Worm (Caenorhabditis elegans): ENCODE results near the gene cah-4.

DNA sequence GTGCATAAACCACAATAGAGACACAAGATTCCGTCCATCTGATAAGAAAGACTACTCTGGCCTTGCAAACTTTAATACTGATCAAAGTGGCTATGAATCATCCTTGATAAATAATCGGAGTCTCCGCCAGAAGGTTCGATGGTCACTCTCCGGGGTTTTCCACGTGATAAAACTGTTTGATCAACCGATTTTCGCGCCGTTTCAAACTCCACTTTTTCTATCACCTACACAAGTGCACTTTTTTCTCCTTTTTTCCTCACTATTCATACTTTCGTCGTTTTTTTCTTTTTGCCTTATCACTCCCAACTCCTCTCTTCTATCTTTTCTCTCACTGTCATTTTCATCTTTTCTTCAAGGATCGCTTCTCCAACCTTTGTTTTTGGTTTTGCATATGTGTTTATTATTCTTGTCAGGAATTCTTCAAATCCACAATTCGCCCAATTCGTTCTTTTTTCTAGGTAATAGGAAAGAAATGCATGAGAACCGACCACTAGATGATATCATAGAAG is 13.7 kb upstream of the cah-4 start, which contains the start of gene F18H3.4:
- TF ChIP-seq atf-7 (tag; optimal IDR thresholded peaks at IDR 0.05) (peak; percentile 72), nhr-80 (tag; optimal IDR thresholded peaks at IDR 0.05) (peak; percentile 97), Y79H2A.3 (GFP tag; conservative IDR thresholded peaks at IDR 0.05) (no peak), let-526 (GFP tag; IDR thresholded peaks at IDR 0.05) (no peak), madf-6 (GFP tag; IDR thresholded peaks at IDR 0.05) (no peak), F49E8.2 (tag; optimal IDR thresholded peaks at IDR 0.05; ENCODE audit: insufficient read depth) (no peak), die-1 (tag; optimal IDR thresholded peaks at IDR 0.05) (no peak), chd-7 (tag; optimal IDR thresholded peaks at IDR 0.05) (peak; percentile 12), lin-35 (GFP tag; optimal IDR thresholded peaks at IDR 0.05) (no peak)
